Worm (Caenorhabditis elegans) whole organism, L4 larva: ENCODE measurements around the gene rsp-4.
"Not testable (repeated sequence)": the region's sequence is repeated elsewhere in the genome, so short reads cannot be mapped to it uniquely, and the experiment has no call there.

ENCODE experiments used
- F49E8.2 ChIP-seq: sonication (generic microtip); optimal IDR thresholded peaks from 2 replicates; lab custom pipeline; 2016; ENCODE audit warnings: missing compliant biosample characterization, mild to moderate bottlenecking, missing genetic modification characterization, borderline replicate concordance
- nhr-6 ChIP-seq: fragments of 150-350 bp; optimal IDR thresholded peaks from 2 replicates; lab custom pipeline; 2014; ENCODE audit warnings: missing biosample characterization, missing genetic modification characterization
- pqm-1 ChIP-seq: sonication (generic microtip); optimal IDR thresholded peaks from 2 replicates; lab custom pipeline; 2017; ENCODE audit warnings: missing biosample characterization, missing genetic modification characterization
- unc-130 ChIP-seq: sonication (generic microtip); optimal IDR thresholded peaks from 2 replicates; lab custom pipeline; 2016; ENCODE audit warnings: missing genetic modification reagents, missing genetic modification characterization, missing compliant biosample characterization
- ztf-11 ChIP-seq: fragments of 150-350 bp; optimal IDR thresholded peaks from 2 replicates; lab custom pipeline; 2014; ENCODE audit warnings: missing biosample characterization, missing genetic modification characterization

DNA sequence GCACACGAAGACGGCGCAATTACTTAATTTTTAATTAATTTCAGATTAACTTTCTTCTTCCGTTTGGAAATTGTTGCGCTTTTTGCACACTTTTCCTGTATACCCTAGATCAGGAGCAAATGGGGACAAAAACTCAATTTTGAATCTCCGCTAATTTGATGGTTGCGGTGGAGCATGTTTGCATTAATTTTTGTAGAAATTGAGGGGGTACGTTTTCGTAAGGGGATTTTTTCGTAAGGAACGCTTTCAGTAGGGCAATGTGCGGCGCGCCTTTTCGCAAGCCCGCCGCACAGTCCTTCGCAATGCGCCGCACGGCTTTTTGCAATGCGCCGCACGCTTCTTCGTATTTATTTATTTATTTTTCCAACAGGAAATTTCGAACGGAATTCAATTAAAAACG is 42.3 kb downstream of the rsp-4 start:
- TF ChIP-seq nhr-6 (tag; lab: Kevin White, UChicago) (peak; percentile 41), unc-130 (GFP tag; lab: Kevin White, UChicago) (peak; percentile 15)
- TF ChIP-seq ztf-11, pqm-1, F49E8.2 (tag; lab: Kevin White, UChicago): not testable (repeated sequence)
